Worm (Caenorhabditis elegans): Measurements from ENCODE around the gene B0001.2.

ce11 chrIV:12157915-12158314 lies 7.1 kb upstream of the B0001.2 start:
- TF ChIP-seq saeg-2 (GFP tag; IDR thresholded peaks at IDR 0.05) (no peak), aha-1 (tag) (no peak), lir-3 (tag; optimal IDR thresholded peaks at IDR 0.05) (no peak), pqm-1 (tag; optimal IDR thresholded peaks at IDR 0.05) (no peak), zip-11 (GFP tag; IDR thresholded peaks at IDR 0.05) (no peak), unc-39 (tag; optimal IDR thresholded peaks at IDR 0.05) (no peak), F44E2.7 (GFP tag; IDR thresholded peaks at IDR 0.05) (no peak)
